Fruit fly (Drosophila melanogaster): Measurements from ENCODE around the gene chm.

Gene chm

DNA sequence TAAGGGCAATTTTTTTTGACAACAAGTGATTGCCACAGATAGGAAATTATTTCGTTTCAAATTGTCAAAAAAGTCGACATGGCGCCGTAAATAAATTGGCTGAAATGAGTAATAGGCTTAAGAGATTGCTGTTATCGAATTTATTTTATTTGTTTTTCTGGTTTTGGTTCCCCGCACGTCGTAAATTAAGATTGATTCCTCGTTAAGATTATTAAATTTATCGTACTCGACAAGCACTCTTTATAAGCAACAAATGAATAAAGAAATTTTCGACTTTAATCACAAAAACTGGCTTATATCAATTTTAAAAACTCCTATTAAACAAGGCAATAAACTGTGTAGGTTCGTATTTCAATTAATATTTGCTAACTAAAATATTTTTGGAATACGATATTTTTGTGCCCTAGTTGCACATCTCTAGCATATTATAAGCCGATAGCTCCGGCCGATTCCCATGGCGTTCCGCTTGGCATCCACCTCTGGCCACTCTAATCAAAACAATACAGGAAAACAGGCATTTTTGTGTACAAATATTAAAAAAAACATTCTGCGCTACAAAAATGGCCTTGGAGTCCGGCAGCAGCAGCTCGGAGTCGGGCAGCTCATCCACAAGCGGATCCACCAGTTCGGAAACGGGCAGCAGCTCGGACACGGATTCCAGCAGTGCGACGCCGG, at the start of gene chm:
Gene chm (plus strand): TSS at position 471 of the 675 bp plus-strand sequence.
- TF ChIP-seq CG7357 (GFP tag; IDR thresholded peaks at IDR 0.05) (no peak), Ssrp (tag; optimal IDR thresholded peaks at IDR 0.05) (no peak), D19B (GFP tag; optimal IDR thresholded peaks at IDR 0.05) (no peak), Adf1 (GFP tag; IDR thresholded peaks at IDR 0.05) (no peak), NK7.1 (GFP tag; optimal IDR thresholded peaks at IDR 0.05) (no peak), CG13287 (GFP tag; IDR thresholded peaks at IDR 0.05; ENCODE audit: partially characterized antibody) (peak; percentile 93), D (optimal IDR thresholded peaks at IDR 0.05) (no peak), D (GFP tag; optimal IDR thresholded peaks at IDR 0.05) (no peak), salm (tag; optimal IDR thresholded peaks at IDR 0.05) (no peak), repo (GFP tag; optimal IDR thresholded peaks at IDR 0.05) (no peak), HLHmδ (GFP tag; optimal IDR thresholded peaks at IDR 0.05) (no peak), Dad (GFP tag; optimal IDR thresholded peaks at IDR 0.05) (no peak), Lpt (GFP tag; optimal IDR thresholded peaks at IDR 0.05) (no peak), Gsc (GFP tag; IDR thresholded peaks at IDR 0.05) (no peak), ewg (GFP tag; optimal IDR thresholded peaks at IDR 0.05) (no peak), gsb-n (tag; optimal IDR thresholded peaks at IDR 0.05) (no peak), B-H1 (GFP tag; IDR thresholded peaks at IDR 0.05) (no peak), Oaz (GFP tag; IDR thresholded peaks at IDR 0.05) (no peak), CG9797 (GFP tag; optimal IDR thresholded peaks at IDR 0.05) (peak; percentile 77), pros (GFP tag; optimal IDR thresholded peaks at IDR 0.05) (no peak), CG2712 (tag; optimal IDR thresholded peaks at IDR 0.05) (peak; percentile 51), CG10366 (GFP tag; IDR thresholded peaks at IDR 0.05) (peak; percentile 30; the same call in 1 of the 2 replicates), bowl (GFP tag; IDR thresholded peaks at IDR 0.05) (no peak), CG33557 (GFP tag; optimal IDR thresholded peaks at IDR 0.05) (no peak), luna (GFP tag; optimal IDR thresholded peaks at IDR 0.05) (peak; percentile 18), sr (GFP tag; IDR thresholded peaks at IDR 0.05) (no peak), Mad (GFP tag; optimal IDR thresholded peaks at IDR 0.05) (peak; percentile 6), Atf6 (GFP tag; IDR thresholded peaks at IDR 0.05) (no peak), phol (tag; optimal IDR thresholded peaks at IDR 0.05) (peak; percentile 60), CG18011 (GFP tag; optimal IDR thresholded peaks at IDR 0.05) (no peak), CG1792 (GFP tag; optimal IDR thresholded peaks at IDR 0.05) (no peak), CG2889 (GFP tag; IDR thresholded peaks at IDR 0.05) (0 out of 3 replicates have a peak, but pooled peaks have one; percentile 11), dan (GFP tag; IDR thresholded peaks at IDR 0.05) (no peak), CG32767 (GFP tag; IDR thresholded peaks at IDR 0.05) (no peak), sc (optimal IDR thresholded peaks at IDR 0.05) (no peak), sc (GFP tag; optimal IDR thresholded peaks at IDR 0.05) (no peak), NC2β (GFP tag; optimal IDR thresholded peaks at IDR 0.05) (no peak), CG16779 (GFP tag; IDR thresholded peaks at IDR 0.05) (no peak), Camta (GFP tag; optimal IDR thresholded peaks at IDR 0.05) (no peak), CG6765 (GFP tag; optimal IDR thresholded peaks at IDR 0.05) (no peak), CG1024 (GFP tag; IDR thresholded peaks at IDR 0.05) (no peak), fd64A (GFP tag; optimal IDR thresholded peaks at IDR 0.05) (no peak), crol (GFP tag; IDR thresholded peaks at IDR 0.05) (no peak), tna (GFP tag; IDR thresholded peaks at IDR 0.05; ENCODE audit: partially characterized antibody) (peak; percentile 64), Scr (GFP tag; IDR thresholded peaks at IDR 0.05; ENCODE audit: partially characterized antibody) (peak; percentile 88), Nf-YB (GFP tag; optimal IDR thresholded peaks at IDR 0.05) (no peak), CG1233 (GFP tag; optimal IDR thresholded peaks at IDR 0.05) (no peak), crp (GFP tag; optimal IDR thresholded peaks at IDR 0.05) (no peak), wor (GFP tag; IDR thresholded peaks at IDR 0.05) (no peak), ssp (GFP tag; IDR thresholded peaks at IDR 0.05) (no peak), CG7745 (tag; optimal IDR thresholded peaks at IDR 0.05) (no peak)

Measured in whole organism, embryonic.